Worm (Caenorhabditis elegans) whole organism, L4/young adult: ENCODE results near the gene prdm-14.

Source experiments
- dao-5 ChIP-seq: sonication (generic microtip); optimal IDR thresholded peaks from 2 replicates; lab custom pipeline; 2016; ENCODE audit warnings: missing genotype, missing genetic modification characterization, moderate library complexity, missing compliant biosample characterization
- him-1 ChIP-seq: sonication (generic microtip); optimal IDR thresholded peaks from 2 replicates; lab custom pipeline; 2016; ENCODE audit warnings: missing genotype, missing genetic modification reagents, missing genetic modification characterization, missing compliant biosample characterization

DNA sequence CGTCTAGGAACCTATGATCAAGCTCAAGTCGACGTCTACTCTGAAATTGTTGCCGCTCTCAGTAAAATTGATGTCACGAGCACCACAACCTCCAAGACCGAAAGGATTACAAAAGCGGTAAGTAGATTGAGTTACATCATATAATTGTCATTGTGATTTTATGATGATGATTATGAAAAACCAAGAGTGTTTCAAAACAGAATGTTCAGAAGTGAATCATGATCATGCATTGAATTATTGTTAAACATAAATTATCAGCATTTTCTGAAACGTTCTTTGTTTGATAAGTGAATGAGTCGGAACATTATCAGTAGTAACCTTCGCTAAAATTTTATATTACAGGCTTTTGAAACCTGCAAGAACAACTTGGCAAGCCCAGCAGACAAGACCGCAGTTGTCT is 10.9 kb upstream of the prdm-14 start:
- TF ChIP-seq him-1 (tag; lab: Kevin White, UChicago) (no peak), dao-5 (tag; lab: Kevin White, UChicago) (no peak)
